Worm (Caenorhabditis elegans) whole organism, L4/young adult: ENCODE results near the gene F35B12.10.

Experiments
- W03F9.2 ChIP-seq: fragments of 150-350 bp; optimal IDR thresholded peaks from 2 replicates; lab custom pipeline; 2014; ENCODE audit warnings: missing biosample characterization, missing genetic modification characterization
- dao-5 ChIP-seq: sonication (generic microtip); optimal IDR thresholded peaks from 2 replicates; lab custom pipeline; 2016; ENCODE audit warnings: missing genotype, missing genetic modification characterization, moderate library complexity, missing compliant biosample characterization
- him-1 ChIP-seq: sonication (generic microtip); optimal IDR thresholded peaks from 2 replicates; lab custom pipeline; 2016; ENCODE audit warnings: missing genotype, missing genetic modification reagents, missing genetic modification characterization, missing compliant biosample characterization

- TF ChIP-seq dao-5 (tag; lab: Kevin White, UChicago) = no peak
- TF ChIP-seq him-1 (tag; lab: Kevin White, UChicago) = no peak
- TF ChIP-seq W03F9.2 (tag; lab: Kevin White, UChicago) = no peak
Observed at ce11 chrV:11604484-11604883, 24.6 kb downstream of the F35B12.10 start, which contains the start of gene dhs-20.
